Fruit fly (Drosophila melanogaster) Kc167 (cell line): Measurements from ENCODE around the gene Sam-S.

Experiments
- Myc ChIP-seq: fragments of >200 bp; optimal IDR thresholded peaks from 2 replicates; lab custom pipeline; 2017; ENCODE audit warnings: missing external identifiers
- Sin3A ChIP-seq: fragments of >200 bp; optimal IDR thresholded peaks from 2 replicates; lab custom pipeline; 2018; ENCODE audit warnings: missing external identifiers
- h ChIP-seq: fragments of >200 bp; optimal IDR thresholded peaks from 3 replicates; lab custom pipeline; 2018; ENCODE audit warnings: missing external identifiers
- insv ChIP-seq: fragments of >200 bp; optimal IDR thresholded peaks from 3 replicates; lab custom pipeline; 2018; ENCODE audit warnings: missing external identifiers
- psq ChIP-seq: fragments of >200 bp; optimal IDR thresholded peaks from 2 replicates; lab custom pipeline; 2017; ENCODE audit warnings: missing external identifiers
- ttk ChIP-seq: sonication (Bioruptor generic); optimal IDR thresholded peaks from 2 replicates; lab custom pipeline; 2017; ENCODE audit warnings: missing external identifiers

Sam-S gene

dm6 chr2L:121456-121831 is 14.7 kb downstream of the Sam-S start, which contains the start of gene CG4822:
Gene CG4822, minus strand, starts transcription at chr2L:121754.
- no peak for TF ChIP-seq insv (lab: Kevin White, UChicago)
- TF ChIP-seq Myc (lab: Kevin White, UChicago): no peak
- TF ChIP-seq h (lab: Kevin White, UChicago): no peak
- TF ChIP-seq ttk: no peak
- TF ChIP-seq Sin3A (lab: Kevin White, UChicago): no peak
- no peak for TF ChIP-seq psq (lab: Kevin White, UChicago)

- TF ChIP-seq insv (lab: Kevin White, UChicago) (no peak), Sin3A (lab: Kevin White, UChicago) (no peak), ttk (no peak), psq (lab: Kevin White, UChicago) (no peak), h (lab: Kevin White, UChicago) (no peak)
Observed at dm6 chr2L:122167-123006, 15.7 kb downstream of the Sam-S start.

- TF ChIP-seq h (lab: Kevin White, UChicago): no peak
- no peak for TF ChIP-seq Myc (lab: Kevin White, UChicago)
- TF ChIP-seq ttk: no peak
- no peak for TF ChIP-seq insv (lab: Kevin White, UChicago)
- TF ChIP-seq Sin3A (lab: Kevin White, UChicago): no peak
- TF ChIP-seq psq (lab: Kevin White, UChicago): no peak
Observed at dm6 chr2L:123007-123327, 16.3 kb downstream of the Sam-S start.

dm6 chr2L:125364-126252 is 18.9 kb downstream of the Sam-S start:
- TF ChIP-seq h (lab: Kevin White, UChicago): no peak
- TF ChIP-seq Myc (lab: Kevin White, UChicago): no peak
- TF ChIP-seq psq (lab: Kevin White, UChicago): no peak
- TF ChIP-seq Sin3A (lab: Kevin White, UChicago): no peak
- TF ChIP-seq ttk: no peak
- no peak for TF ChIP-seq insv (lab: Kevin White, UChicago)

- TF ChIP-seq insv (lab: Kevin White, UChicago) (no peak), h (lab: Kevin White, UChicago) (no peak), ttk (no peak), Sin3A (lab: Kevin White, UChicago) (no peak), psq (lab: Kevin White, UChicago) (no peak), Myc (lab: Kevin White, UChicago) (no peak)
Observed at dm6 chr2L:128296-128715, 21.6 kb downstream of the Sam-S start.

dm6 chr2L:128977-129941 is 22.6 kb downstream of the Sam-S start:
- TF ChIP-seq h (lab: Kevin White, UChicago) (no peak), Myc (lab: Kevin White, UChicago) (no peak), insv (lab: Kevin White, UChicago) (no peak), psq (lab: Kevin White, UChicago) (no peak), Sin3A (lab: Kevin White, UChicago) (no peak), ttk (no peak)

dm6 chr2L:130691-131090 is 24.0 kb downstream of the Sam-S start, which contains the start of gene CG3164:
Gene CG3164, minus strand, starts transcription at chr2L:130791.
- TF ChIP-seq Myc (lab: Kevin White, UChicago) (no peak), h (lab: Kevin White, UChicago) (no peak), ttk (no peak), Sin3A (lab: Kevin White, UChicago) (no peak), psq (lab: Kevin White, UChicago) (no peak), insv (lab: Kevin White, UChicago) (no peak)

- TF ChIP-seq h (lab: Kevin White, UChicago) (no peak), Myc (lab: Kevin White, UChicago) (no peak), ttk (no peak), psq (lab: Kevin White, UChicago) (no peak), insv (lab: Kevin White, UChicago) (no peak), Sin3A (lab: Kevin White, UChicago) (no peak)
Observed at dm6 chr2L:131466-132270, 25.0 kb downstream of the Sam-S start, which contains the start of gene Gs1. Gene Gs1, plus strand, starts transcription at chr2L:132077.

dm6 chr2L:134563-135382 is 28.1 kb downstream of the Sam-S start:
- TF ChIP-seq insv (lab: Kevin White, UChicago) (no peak), psq (lab: Kevin White, UChicago) (no peak), Myc (lab: Kevin White, UChicago) (no peak), h (lab: Kevin White, UChicago) (no peak), Sin3A (lab: Kevin White, UChicago) (no peak), ttk (no peak)
